Fruit fly (Drosophila melanogaster): ENCODE measurements around the gene CG10357.

The CG10357 gene

DNA sequence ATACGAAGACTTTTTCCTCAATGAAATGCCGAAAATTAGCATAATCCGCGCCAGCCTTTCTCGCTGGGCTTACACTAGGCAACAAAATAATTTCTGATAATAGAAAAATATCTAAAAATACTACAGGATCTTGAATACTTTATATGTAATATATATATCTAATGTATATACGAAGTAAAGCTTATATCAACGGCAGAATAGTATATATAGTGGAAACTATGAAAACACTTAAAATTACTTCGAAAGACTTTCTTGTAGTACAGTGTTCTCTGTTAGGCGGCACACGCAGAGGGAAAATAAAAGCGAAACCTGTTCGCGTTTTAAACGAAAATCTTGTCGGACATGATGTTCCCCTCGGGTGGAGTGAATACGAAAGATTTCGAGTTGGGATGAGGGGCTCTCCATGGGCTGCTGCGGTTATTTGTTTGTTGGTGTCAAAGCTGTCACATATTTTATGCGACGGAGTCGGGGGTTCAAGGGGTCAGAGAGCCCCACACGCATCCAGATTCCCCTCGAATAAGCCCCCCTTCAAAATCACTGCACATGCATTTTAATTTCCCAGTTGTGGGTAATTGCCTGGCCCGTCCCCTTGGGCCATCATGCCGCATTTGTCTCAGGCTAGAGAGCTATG lies 19.0 kb downstream of the CG10357 start (continued):
- TF ChIP-seq CG15479 (GFP tag; optimal IDR thresholded peaks at IDR 0.05) = no peak
- peak; percentile 75; the same call in 2 of the 3 replicates for TF ChIP-seq ci (GFP tag; IDR thresholded peaks at IDR 0.05)
- TF ChIP-seq otp (GFP tag; IDR thresholded peaks at IDR 0.05) = no peak
- TF ChIP-seq CG17186 (GFP tag; optimal IDR thresholded peaks at IDR 0.05) = no peak
- peak; percentile 52 for TF ChIP-seq odd (GFP tag; optimal IDR thresholded peaks at IDR 0.05)
- no peak for TF ChIP-seq CG8478 (optimal IDR thresholded peaks at IDR 0.05)
- TF ChIP-seq Optix (GFP tag; IDR thresholded peaks at IDR 0.05) = no peak
- peak; percentile 15 for TF ChIP-seq CG10147 (GFP tag; optimal IDR thresholded peaks at IDR 0.05)
- peak; percentile 82 for TF ChIP-seq CG11504 (tag; optimal IDR thresholded peaks at IDR 0.05)
- no peak for TF ChIP-seq Dfd (GFP tag; optimal IDR thresholded peaks at IDR 0.05)
- peak; percentile 80 for TF ChIP-seq ara (GFP tag; IDR thresholded peaks at IDR 0.05)
- no peak for TF ChIP-seq unc-4 (GFP tag; IDR thresholded peaks at IDR 0.05; ENCODE audit: partially characterized antibody)
- no peak for TF ChIP-seq hb (GFP tag; IDR thresholded peaks at IDR 0.05; ENCODE audit: partially characterized antibody)
- TF ChIP-seq CG14050 (GFP tag; IDR thresholded peaks at IDR 0.05) = no peak
- no peak for TF ChIP-seq gro (GFP tag; optimal IDR thresholded peaks at IDR 0.05)
- TF ChIP-seq Doc3 (GFP tag; IDR thresholded peaks at IDR 0.05; ENCODE audit: partially characterized antibody) = no peak
- no peak for TF ChIP-seq CG4617 (GFP tag; optimal IDR thresholded peaks at IDR 0.05; ENCODE audit: borderline replicate concordance)
- TF ChIP-seq amos (GFP tag; IDR thresholded peaks at IDR 0.05; ENCODE audit: partially characterized antibody) = no peak
- TF ChIP-seq CG4404 (GFP tag; IDR thresholded peaks at IDR 0.05) = no peak
- 0 out of 2 replicates have a peak, but pooled peaks have one; percentile 17 for TF ChIP-seq sisA (GFP tag; IDR thresholded peaks at IDR 0.05)
- peak; percentile 81 for TF ChIP-seq Sox100B (GFP tag; optimal IDR thresholded peaks at IDR 0.05)
- TF ChIP-seq CG8944 (GFP tag; optimal IDR thresholded peaks at IDR 0.05) = no peak
- peak; percentile 57 for TF ChIP-seq CG7745 (tag; optimal IDR thresholded peaks at IDR 0.05)
- peak; percentile 33 for TF ChIP-seq Xbp1 (GFP tag; optimal IDR thresholded peaks at IDR 0.05)
- peak; percentile 54 for TF ChIP-seq CG10209 (GFP tag; optimal IDR thresholded peaks at IDR 0.05)
- TF ChIP-seq pan (optimal IDR thresholded peaks at IDR 0.05) = no peak
- peak in 1 of 2 experiments; percentile 65 for TF ChIP-seq pan (GFP tag; optimal IDR thresholded peaks at IDR 0.05 in 1 of 2, IDR thresholded peaks at IDR 0.05 in 1 of 2)
- TF ChIP-seq zfh1 (GFP tag; IDR thresholded peaks at IDR 0.05) = peak; percentile 82
- peak; percentile 22 for TF ChIP-seq tin (GFP tag; optimal IDR thresholded peaks at IDR 0.05)
- TF ChIP-seq hth (optimal IDR thresholded peaks at IDR 0.05) = no peak
- TF ChIP-seq Camta (GFP tag; optimal IDR thresholded peaks at IDR 0.05) = no peak
- TF ChIP-seq eve (GFP tag; optimal IDR thresholded peaks at IDR 0.05) = peak in 1 of 2 experiments; percentile 80
- no peak for TF ChIP-seq Max (GFP tag; optimal IDR thresholded peaks at IDR 0.05)
- TF ChIP-seq vnd (GFP tag; IDR thresholded peaks at IDR 0.05; ENCODE audit: partially characterized antibody) = no peak
- TF ChIP-seq ken (GFP tag; IDR thresholded peaks at IDR 0.05) = peak; percentile 25; the same call in 1 of the 3 replicates
- no peak for TF ChIP-seq CG4730 (GFP tag; IDR thresholded peaks at IDR 0.05)
- peak; percentile 54 for TF ChIP-seq CG11723 (GFP tag; optimal IDR thresholded peaks at IDR 0.05)
- no peak for TF ChIP-seq CG14667 (GFP tag; IDR thresholded peaks at IDR 0.05)
- peak; percentile 29 for TF ChIP-seq cwo (GFP tag; optimal IDR thresholded peaks at IDR 0.05)
- no peak for TF ChIP-seq Med (GFP tag)
- no peak for TF ChIP-seq zen2 (GFP tag; IDR thresholded peaks at IDR 0.05; ENCODE audit: partially characterized antibody)
- no peak for TF ChIP-seq emc (GFP tag; optimal IDR thresholded peaks at IDR 0.05)
- peak; percentile 61; the same call in 1 of the 3 replicates for TF ChIP-seq dysf (GFP tag; IDR thresholded peaks at IDR 0.05)
- TF ChIP-seq caup (GFP tag; optimal IDR thresholded peaks at IDR 0.05; ENCODE audit: severe bottlenecking) = peak; percentile 2
- TF ChIP-seq her (GFP tag; optimal IDR thresholded peaks at IDR 0.05) = no peak
- no peak for TF ChIP-seq CG6765 (GFP tag; optimal IDR thresholded peaks at IDR 0.05)
- TF ChIP-seq sima (GFP tag; optimal IDR thresholded peaks at IDR 0.05) = no peak
- TF ChIP-seq wor (GFP tag; IDR thresholded peaks at IDR 0.05) = peak; percentile 61
- no peak for TF ChIP-seq chinmo (GFP tag; IDR thresholded peaks at IDR 0.05; ENCODE audit: partially characterized antibody)
- no peak for TF ChIP-seq nerfin-2 (GFP tag; IDR thresholded peaks at IDR 0.05; ENCODE audit: partially characterized antibody)

Data from whole organism, embryonic.